Worm (Caenorhabditis elegans): Measurements from ENCODE around the gene C45B11.5.

- TF ChIP-seq unc-62 (GFP tag; optimal IDR thresholded peaks at IDR 0.05), result no peak
- no peak for TF ChIP-seq elt-1 (tag; optimal IDR thresholded peaks at IDR 0.05)
- no peak for TF ChIP-seq zag-1 (tag; optimal IDR thresholded peaks at IDR 0.05)
- no peak for TF ChIP-seq lin-15B (tag; optimal IDR thresholded peaks at IDR 0.05)
- no peak for TF ChIP-seq nhr-25 (tag; optimal IDR thresholded peaks at IDR 0.05)
Measured at ce11 chrV:11076028-11076402, 34.4 kb downstream of the C45B11.5 start.
